Worm (Caenorhabditis elegans): ENCODE measurements around the gene amx-1.

DNA sequence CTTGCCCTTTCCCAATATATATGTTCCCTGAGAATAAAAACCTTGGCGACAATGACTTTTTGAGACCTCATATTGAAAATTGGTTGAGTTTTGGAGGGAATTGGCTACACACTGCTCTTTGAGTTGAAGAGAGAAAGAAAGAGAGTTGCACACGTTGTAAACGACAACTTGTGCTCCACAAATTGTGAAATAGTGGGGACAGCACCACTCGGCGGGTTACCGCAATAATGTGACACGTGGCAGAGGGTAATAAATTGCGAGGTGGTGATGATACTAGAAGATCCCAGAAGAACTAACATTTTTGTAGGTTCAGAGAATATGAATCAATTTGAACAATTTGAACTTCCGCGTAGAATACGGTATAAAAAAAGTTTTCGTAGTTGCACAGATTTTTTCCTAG lies 40.4 kb upstream of the amx-1 start:
- TF ChIP-seq him-1 (tag; optimal IDR thresholded peaks at IDR 0.05) (no peak), W03F9.2 (tag; optimal IDR thresholded peaks at IDR 0.05) (no peak)
